Fruit fly (Drosophila melanogaster): ENCODE measurements around the gene NELF-B.

dm6 chrX:7777905-7778304, 49.7 kb upstream of the NELF-B start, which contains the start of gene CG32718:
- TF ChIP-seq foxo (GFP tag; optimal IDR thresholded peaks at IDR 0.05) (no peak), h (GFP tag; optimal IDR thresholded peaks at IDR 0.05) (no peak), dl (GFP tag; optimal IDR thresholded peaks at IDR 0.05; ENCODE audit: insufficient read depth in 1 of 2, partially characterized antibody in 2 of 2) (no peak), Hr83 (GFP tag; optimal IDR thresholded peaks at IDR 0.05; ENCODE audit: poor library complexity, severe bottlenecking) (no peak), Sp1 (GFP tag; optimal IDR thresholded peaks at IDR 0.05) (no peak), Myc (optimal IDR thresholded peaks at IDR 0.05) (no peak), brk (GFP tag; optimal IDR thresholded peaks at IDR 0.05) (no peak), tai (GFP tag; optimal IDR thresholded peaks at IDR 0.05) (no peak)
